Worm (Caenorhabditis elegans): ENCODE results near the gene unc-31.

Gene unc-31

DNA sequence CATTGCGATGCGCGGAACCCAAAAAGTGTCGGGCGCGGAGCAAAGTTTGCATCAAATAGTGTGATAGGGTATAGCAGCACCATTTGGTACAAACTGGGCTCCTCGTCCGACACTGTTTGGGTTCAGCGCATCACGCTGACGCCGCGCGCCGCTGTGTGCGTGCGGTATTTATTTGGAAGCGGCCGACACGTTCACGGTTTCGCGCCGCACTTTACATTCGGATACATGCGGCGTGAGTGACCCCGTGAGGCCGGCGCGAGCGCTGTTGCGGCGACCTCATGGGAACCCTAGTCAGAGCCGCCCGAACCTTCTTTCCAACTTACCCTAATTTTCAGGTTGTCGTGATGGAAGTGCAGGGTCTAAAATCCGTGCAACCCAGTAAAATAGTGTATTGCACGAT lies 7.3 kb downstream of the unc-31 start:
- TF ChIP-seq ccch-3 (GFP tag; optimal IDR thresholded peaks at IDR 0.05) = no peak
- no peak for TF ChIP-seq snpc-4 (GFP tag; optimal IDR thresholded peaks at IDR 0.05)
- peak in 1 of 4 experiments; percentile 46 for TF ChIP-seq snpc-4 (tag; optimal IDR thresholded peaks at IDR 0.05)
- no peak for TF ChIP-seq egl-18 (GFP tag; IDR thresholded peaks at IDR 0.05)
- TF ChIP-seq xnd-1 (tag; optimal IDR thresholded peaks at IDR 0.05) = no peak
- TF ChIP-seq egrh-3 (GFP tag; IDR thresholded peaks at IDR 0.05) = peak; percentile 39; the same call in 1 of the 2 replicates
- peak; percentile 89 for TF ChIP-seq zfh-2 (GFP tag; conservative IDR thresholded peaks at IDR 0.05)

DNA sequence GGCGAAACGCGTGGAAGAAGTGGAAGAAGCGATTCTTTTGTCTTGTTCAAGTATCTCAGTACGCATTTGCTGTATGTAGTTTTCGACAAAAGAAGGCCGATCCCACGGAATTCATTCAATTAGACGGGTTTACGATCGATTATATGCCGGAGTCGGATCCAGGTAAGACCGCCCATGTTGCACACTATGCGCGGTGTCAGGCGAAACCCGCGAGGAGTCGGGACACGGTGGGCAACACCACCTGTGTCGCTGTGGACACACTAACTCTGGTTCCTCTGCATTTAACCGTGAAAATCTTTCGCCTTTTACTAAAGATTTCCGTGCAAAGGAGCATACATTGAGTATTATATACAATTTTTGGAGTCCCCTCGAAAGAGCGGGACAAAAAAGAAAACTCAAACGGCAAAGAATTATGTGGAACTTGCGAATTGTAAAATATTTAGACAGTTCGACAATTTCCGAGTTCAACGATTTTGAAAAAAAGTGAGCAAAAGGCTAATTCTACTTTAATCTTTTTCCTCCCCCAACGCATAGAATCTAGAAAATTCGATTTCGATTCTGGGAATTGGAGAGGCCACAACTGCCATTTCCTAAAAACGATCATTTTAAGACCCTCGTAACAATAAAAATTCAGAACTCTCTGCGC lies 8.3 kb downstream of the unc-31 start:
- peak; percentile 43 for TF ChIP-seq ceh-100 (GFP tag; IDR thresholded peaks at IDR 0.05)
- TF ChIP-seq F23B12.7 (tag; optimal IDR thresholded peaks at IDR 0.05; ENCODE audit: insufficient read depth) = no peak
- TF ChIP-seq ekl-4 (GFP tag; IDR thresholded peaks at IDR 0.05) = peak; percentile 30; the same call in 1 of the 2 replicates
- TF ChIP-seq T07F8.4 (tag; optimal IDR thresholded peaks at IDR 0.05) = no peak
- no peak for TF ChIP-seq ZK185.1 (tag; optimal IDR thresholded peaks at IDR 0.05; ENCODE audit: poor library complexity, severe bottlenecking)
- peak; percentile 58 for TF ChIP-seq mcd-1 (GFP tag; IDR thresholded peaks at IDR 0.05)
- no peak for TF ChIP-seq nhr-90 (tag; optimal IDR thresholded peaks at IDR 0.05)
- no peak for TF ChIP-seq hmg-20 (GFP tag; IDR thresholded peaks at IDR 0.05)
- peak; percentile 95 for TF ChIP-seq attf-6 (GFP tag; IDR thresholded peaks at IDR 0.05)
- TF ChIP-seq nfyb-1 (GFP tag; IDR thresholded peaks at IDR 0.05) = peak; percentile 69; the same call in 1 of the 2 replicates
- TF ChIP-seq pbrm-1 (GFP tag; IDR thresholded peaks at IDR 0.05) = peak; percentile 97
- TF ChIP-seq K12H6.12 (tag; optimal IDR thresholded peaks at IDR 0.05) = no peak
- TF ChIP-seq zim-3 (tag; optimal IDR thresholded peaks at IDR 0.05) = no peak
- TF ChIP-seq dpff-1 (tag; optimal IDR thresholded peaks at IDR 0.05) = no peak
- 0 out of 2 replicates have a peak, but pooled peaks have one; percentile 31 for TF ChIP-seq B0019.2 (GFP tag; conservative IDR thresholded peaks at IDR 0.05)
- TF ChIP-seq zfh-2 (GFP tag; conservative IDR thresholded peaks at IDR 0.05) = no peak
- no peak for TF ChIP-seq K11D2.4 (GFP tag; IDR thresholded peaks at IDR 0.05)
- no peak for TF ChIP-seq dpl-1 (GFP tag; optimal IDR thresholded peaks at IDR 0.05)
- TF ChIP-seq him-1 (tag; optimal IDR thresholded peaks at IDR 0.05) = peak; percentile 81
- TF ChIP-seq Y95B8A.8 (GFP tag; IDR thresholded peaks at IDR 0.05) = peak; percentile 54; the same call in 1 of the 2 replicates
- no peak for TF ChIP-seq hlh-26 (GFP tag; conservative IDR thresholded peaks at IDR 0.05)
- TF ChIP-seq hmg-1.2 (GFP tag; IDR thresholded peaks at IDR 0.05) = peak; percentile 97
- no peak for TF ChIP-seq egl-44 (GFP tag; IDR thresholded peaks at IDR 0.05)
- TF ChIP-seq Y53G8AR.9 (GFP tag; conservative IDR thresholded peaks at IDR 0.05) = no peak
- TF ChIP-seq F55B11.4 (tag; optimal IDR thresholded peaks at IDR 0.05; ENCODE audit: borderline replicate concordance, insufficient read depth) = no peak
- peak; percentile 65 for TF ChIP-seq lsl-1 (GFP tag; optimal IDR thresholded peaks at IDR 0.05)
- no peak for TF ChIP-seq lin-35 (GFP tag; optimal IDR thresholded peaks at IDR 0.05)
- TF ChIP-seq snpc-1.1 (tag; optimal IDR thresholded peaks at IDR 0.05; ENCODE audit: insufficient read depth) = peak; percentile 93
- TF ChIP-seq B0035.1 (tag; optimal IDR thresholded peaks at IDR 0.05) = no peak
- TF ChIP-seq mel-28 (tag; optimal IDR thresholded peaks at IDR 0.05; ENCODE audit: borderline replicate concordance) = no peak
- TF ChIP-seq bed-2 (GFP tag; IDR thresholded peaks at IDR 0.05) = no peak
- no peak for TF ChIP-seq B0261.1 (tag; optimal IDR thresholded peaks at IDR 0.05)
- TF ChIP-seq attf-3 (GFP tag; conservative IDR thresholded peaks at IDR 0.05) = peak; percentile 52; the same call in 1 of the 2 replicates
- no peak for TF ChIP-seq F22D6.2 (tag; optimal IDR thresholded peaks at IDR 0.05)
- no peak for TF ChIP-seq gei-17 (GFP tag; optimal IDR thresholded peaks at IDR 0.05)
- no peak for TF ChIP-seq lin-40 (tag; optimal IDR thresholded peaks at IDR 0.05)
- TF ChIP-seq nfya-1 (tag; optimal IDR thresholded peaks at IDR 0.05; ENCODE audit: borderline replicate concordance, insufficient read depth) = no peak
- peak; percentile 56; the same call in 1 of the 2 replicates for TF ChIP-seq hsf-1 (GFP tag; IDR thresholded peaks at IDR 0.05)
- TF ChIP-seq nfya-2 (GFP tag; IDR thresholded peaks at IDR 0.05) = no peak

Measured in whole organism, young adult.